Fruit fly (Drosophila melanogaster): ENCODE data around the gene CG7142.

CG7142 gene

dm6 chr3R:18298298-18298899, 19.1 kb upstream of the CG7142 start (continued):
- TF ChIP-seq CG17359 (tag; optimal IDR thresholded peaks at IDR 0.05) (peak; percentile 3), tx (GFP tag; optimal IDR thresholded peaks at IDR 0.05) (peak; percentile 17), CG17912 (GFP tag; optimal IDR thresholded peaks at IDR 0.05) (peak; percentile 49), CG42726 (GFP tag; IDR thresholded peaks at IDR 0.05; ENCODE audit: partially characterized antibody) (no peak), CG32532 (GFP tag; IDR thresholded peaks at IDR 0.05) (peak; percentile 56), Atf3 (GFP tag; optimal IDR thresholded peaks at IDR 0.05) (no peak), dimm (GFP tag; IDR thresholded peaks at IDR 0.05) (no peak), CG12659 (GFP tag; optimal IDR thresholded peaks at IDR 0.05) (no peak), lbe (GFP tag; optimal IDR thresholded peaks at IDR 0.05) (no peak), fu2 (GFP tag; optimal IDR thresholded peaks at IDR 0.05) (no peak), chinmo (GFP tag; IDR thresholded peaks at IDR 0.05; ENCODE audit: partially characterized antibody) (peak; percentile 60; the same call in 2 of the 4 replicates), peb (GFP tag; IDR thresholded peaks at IDR 0.05) (peak; percentile 20; the same call in 1 of the 2 replicates), knrl (GFP tag; IDR thresholded peaks at IDR 0.05; ENCODE audit: partially characterized antibody) (no peak), sc (optimal IDR thresholded peaks at IDR 0.05) (no peak), sc (GFP tag; optimal IDR thresholded peaks at IDR 0.05) (no peak), mam (GFP tag; optimal IDR thresholded peaks at IDR 0.05) (peak; percentile 25), CG11456 (GFP tag; IDR thresholded peaks at IDR 0.05) (no peak), gt (GFP tag; IDR thresholded peaks at IDR 0.05) (no peak), CG17829 (tag; optimal IDR thresholded peaks at IDR 0.05) (no peak), tap (tag; optimal IDR thresholded peaks at IDR 0.05) (no peak), CG6175 (GFP tag; IDR thresholded peaks at IDR 0.05) (0 out of 3 replicates have a peak, but pooled peaks have one; percentile 32), CG34422 (GFP tag; IDR thresholded peaks at IDR 0.05) (peak; percentile 80; the same call in 2 of the 3 replicates), lab (GFP tag; optimal IDR thresholded peaks at IDR 0.05) (no peak), CG12391 (tag; optimal IDR thresholded peaks at IDR 0.05) (no peak), CG16813 (GFP tag; IDR thresholded peaks at IDR 0.05; ENCODE audit: partially characterized antibody) (no peak), usp (GFP tag; optimal IDR thresholded peaks at IDR 0.05) (no peak), NFAT (GFP tag; IDR thresholded peaks at IDR 0.05) (no peak), CG17361 (GFP tag; IDR thresholded peaks at IDR 0.05) (no peak), CG12071 (GFP tag; optimal IDR thresholded peaks at IDR 0.05) (peak; percentile 38), HmgD (GFP tag; optimal IDR thresholded peaks at IDR 0.05) (peak; percentile 64), Poxn (GFP tag; IDR thresholded peaks at IDR 0.05) (no peak), CG7928 (GFP tag; optimal IDR thresholded peaks at IDR 0.05) (no peak), CG17186 (GFP tag; optimal IDR thresholded peaks at IDR 0.05) (no peak), caup (GFP tag; optimal IDR thresholded peaks at IDR 0.05; ENCODE audit: severe bottlenecking) (peak; percentile 60), Dbx (GFP tag; IDR thresholded peaks at IDR 0.05) (peak; percentile 54; the same call in 2 of the 3 replicates), dysf (GFP tag; IDR thresholded peaks at IDR 0.05) (peak; percentile 17; the same call in 1 of the 3 replicates), CG5245 (GFP tag; optimal IDR thresholded peaks at IDR 0.05) (no peak), mld (GFP tag; IDR thresholded peaks at IDR 0.05; ENCODE audit: partially characterized antibody) (no peak), CG10979 (tag; optimal IDR thresholded peaks at IDR 0.05) (no peak), CG18262 (tag; optimal IDR thresholded peaks at IDR 0.05) (no peak), Dll (GFP tag; IDR thresholded peaks at IDR 0.05; ENCODE audit: partially characterized antibody) (0 out of 4 replicates have a peak, but pooled peaks have one; percentile 5), CG11695 (GFP tag; IDR thresholded peaks at IDR 0.05) (0 out of 3 replicates have a peak, but pooled peaks have one; percentile 1), ranshi (GFP tag; IDR thresholded peaks at IDR 0.05) (no peak), Fer2 (tag; optimal IDR thresholded peaks at IDR 0.05) (no peak), CG10654 (GFP tag; optimal IDR thresholded peaks at IDR 0.05) (no peak), Nf-YB (GFP tag; optimal IDR thresholded peaks at IDR 0.05) (no peak), CG6654 (GFP tag; optimal IDR thresholded peaks at IDR 0.05) (no peak), HLH54F (GFP tag; optimal IDR thresholded peaks at IDR 0.05) (peak; percentile 11), CG1832 (GFP tag; optimal IDR thresholded peaks at IDR 0.05) (no peak), vvl (GFP tag; IDR thresholded peaks at IDR 0.05) (no peak)
